Worm (Caenorhabditis elegans): Measurements from ENCODE around the gene C33F10.12.
A peak's percentile ranks its signal among the peaks of the same experiment; 100 is the strongest.

Gene C33F10.12

ce11 chrII:4857873-4858364, 20.4 kb upstream of the C33F10.12 start, which contains the start of gene F11G11.5 (continued):
- TF ChIP-seq madf-6 (GFP tag; IDR thresholded peaks at IDR 0.05) (0 out of 2 replicates have a peak, but pooled peaks have one; percentile 22), egrh-3 (GFP tag; IDR thresholded peaks at IDR 0.05) (peak; percentile 26; the same call in 1 of the 2 replicates), ztf-28 (GFP tag; IDR thresholded peaks at IDR 0.05) (0 out of 2 replicates have a peak, but pooled peaks have one; percentile 16), cebp-1 (GFP tag; IDR thresholded peaks at IDR 0.05) (no peak), cebp-1 (tag; optimal IDR thresholded peaks at IDR 0.05) (peak; percentile 24), mcd-1 (GFP tag; IDR thresholded peaks at IDR 0.05) (peak; percentile 41; the same call in 1 of the 2 replicates), madf-3 (GFP tag; IDR thresholded peaks at IDR 0.05) (0 out of 2 replicates have a peak, but pooled peaks have one; percentile 3)

DNA sequence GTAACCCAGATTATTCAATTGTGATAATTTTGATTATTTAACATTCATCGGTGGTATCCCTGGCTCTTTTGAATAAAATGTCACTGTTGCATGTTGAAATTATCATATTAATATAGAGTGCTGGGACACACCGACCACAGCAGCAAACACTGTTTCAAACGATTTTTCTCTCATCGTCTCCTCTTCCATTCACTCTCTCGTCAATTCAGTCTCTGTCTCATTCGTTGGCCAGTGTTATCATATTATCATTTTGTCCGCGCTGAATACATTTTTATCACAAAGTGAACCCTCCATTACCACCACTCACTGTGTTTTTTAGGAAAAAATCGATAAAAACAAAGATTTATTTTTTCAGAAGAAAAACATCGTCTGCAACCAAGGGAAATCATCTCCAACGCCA, 19.5 kb upstream of the C33F10.12 start:
- TF ChIP-seq cebp-2 (GFP tag; IDR thresholded peaks at IDR 0.05) (no peak), pha-4 (tag; optimal IDR thresholded peaks at IDR 0.05) (no peak), ztf-18 (tag; optimal IDR thresholded peaks at IDR 0.05) (peak; percentile 15), cebp-1 (GFP tag; IDR thresholded peaks at IDR 0.05) (no peak), cebp-1 (tag; optimal IDR thresholded peaks at IDR 0.05) (peak; percentile 14), F49E8.2 (tag; optimal IDR thresholded peaks at IDR 0.05; ENCODE audit: insufficient read depth) (no peak), dpl-1 (GFP tag; optimal IDR thresholded peaks at IDR 0.05) (no peak), Y79H2A.3 (GFP tag; conservative IDR thresholded peaks at IDR 0.05) (no peak), lsy-27 (tag; optimal IDR thresholded peaks at IDR 0.05; ENCODE audit: borderline replicate concordance, insufficient read depth) (no peak), ets-4 (GFP tag; optimal IDR thresholded peaks at IDR 0.05) (peak; percentile 36), ceh-58 (GFP tag; IDR thresholded peaks at IDR 0.05) (no peak), dox-1 (GFP tag; IDR thresholded peaks at IDR 0.05) (peak; percentile 54; the same call in 1 of the 2 replicates), snpc-4 (GFP tag; optimal IDR thresholded peaks at IDR 0.05) (no peak), snpc-4 (tag; optimal IDR thresholded peaks at IDR 0.05) (no peak), zim-3 (tag; optimal IDR thresholded peaks at IDR 0.05) (no peak), zfh-2 (GFP tag; conservative IDR thresholded peaks at IDR 0.05) (no peak), K12H6.12 (tag; optimal IDR thresholded peaks at IDR 0.05) (no peak), tbp1 (GFP tag; optimal IDR thresholded peaks at IDR 0.05) (peak; percentile 15), attf-5 (GFP tag; optimal IDR thresholded peaks at IDR 0.05) (no peak), attf-6 (GFP tag; IDR thresholded peaks at IDR 0.05) (no peak), nhr-80 (tag; optimal IDR thresholded peaks at IDR 0.05) (peak; percentile 89), ztf-28 (GFP tag; IDR thresholded peaks at IDR 0.05) (no peak), nfyb-1 (GFP tag; IDR thresholded peaks at IDR 0.05) (no peak), madf-3 (GFP tag; IDR thresholded peaks at IDR 0.05) (no peak), nhr-27 (tag; optimal IDR thresholded peaks at IDR 0.05) (no peak), die-1 (tag; optimal IDR thresholded peaks at IDR 0.05) (no peak), T26A5.8 (tag; optimal IDR thresholded peaks at IDR 0.05) (no peak), nfya-2 (GFP tag; IDR thresholded peaks at IDR 0.05) (no peak), lin-54 (GFP tag; optimal IDR thresholded peaks at IDR 0.05) (peak; percentile 21)

DNA sequence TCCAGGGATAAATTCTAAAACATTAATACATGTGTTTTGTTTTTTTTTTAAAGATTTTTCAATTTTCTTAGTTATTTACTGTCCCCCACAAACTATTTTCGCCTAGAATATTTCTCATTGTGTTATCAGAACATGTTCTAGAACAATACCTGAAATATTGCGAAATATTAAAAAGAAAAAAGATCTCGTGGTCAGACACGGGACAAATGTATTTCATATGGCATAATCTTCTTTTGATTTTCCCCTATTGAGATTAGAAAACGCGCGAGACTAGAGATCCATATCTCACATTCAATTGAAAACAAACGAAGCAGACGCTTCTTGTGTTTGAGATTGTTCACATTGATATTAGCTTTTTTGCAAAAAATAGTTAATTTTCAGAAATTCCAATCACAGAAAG, 18.6 kb upstream of the C33F10.12 start:
- TF ChIP-seq C06A6.2 (GFP tag; conservative IDR thresholded peaks at IDR 0.05) (no peak), D2030.7 (GFP tag; IDR thresholded peaks at IDR 0.05) (no peak), mel-28 (tag; optimal IDR thresholded peaks at IDR 0.05; ENCODE audit: borderline replicate concordance) (no peak), die-1 (tag; optimal IDR thresholded peaks at IDR 0.05) (no peak), ztf-18 (tag; optimal IDR thresholded peaks at IDR 0.05) (no peak), F37B4.10 (GFP tag; IDR thresholded peaks at IDR 0.05) (no peak), cebp-1 (GFP tag; IDR thresholded peaks at IDR 0.05) (peak; percentile 96), cebp-1 (tag; optimal IDR thresholded peaks at IDR 0.05) (peak; percentile 99), Y95B8A.8 (GFP tag; IDR thresholded peaks at IDR 0.05) (no peak), attf-5 (GFP tag; optimal IDR thresholded peaks at IDR 0.05) (peak; percentile 39), snpc-1.1 (tag; optimal IDR thresholded peaks at IDR 0.05; ENCODE audit: insufficient read depth) (no peak), lsy-27 (tag; optimal IDR thresholded peaks at IDR 0.05; ENCODE audit: borderline replicate concordance, insufficient read depth) (no peak), rcor-1 (GFP tag; IDR thresholded peaks at IDR 0.05) (no peak), ZK185.1 (tag; optimal IDR thresholded peaks at IDR 0.05; ENCODE audit: poor library complexity, severe bottlenecking) (no peak), lin-26 (GFP tag; IDR thresholded peaks at IDR 0.05) (0 out of 2 replicates have a peak, but pooled peaks have one; percentile 13), lsl-1 (GFP tag; optimal IDR thresholded peaks at IDR 0.05) (no peak), T07F8.4 (tag; optimal IDR thresholded peaks at IDR 0.05) (no peak), T26A5.8 (tag; optimal IDR thresholded peaks at IDR 0.05) (no peak), egl-44 (GFP tag; IDR thresholded peaks at IDR 0.05) (no peak), F49E8.2 (tag; optimal IDR thresholded peaks at IDR 0.05; ENCODE audit: insufficient read depth) (no peak), nfyb-1 (GFP tag; IDR thresholded peaks at IDR 0.05) (0 out of 2 replicates have a peak, but pooled peaks have one; percentile 46), mcd-1 (GFP tag; IDR thresholded peaks at IDR 0.05) (no peak)
